Worm (Caenorhabditis elegans): ENCODE data around the gene hxk-3.

hxk-3 gene

ce11 chrIV:1550131-1550530 is 52.7 kb downstream of the hxk-3 start, which contains the start of gene C34H4.5:
TSS of gene C34H4.5 (minus strand) at chrIV:1550231.
- TF ChIP-seq ama-1 (optimal IDR thresholded peaks at IDR 0.05): no peak

- TF ChIP-seq unc-42 (tag; optimal IDR thresholded peaks at IDR 0.05): no peak
- no peak for TF ChIP-seq dmd-4 (tag; optimal IDR thresholded peaks at IDR 0.05; ENCODE audit: borderline replicate concordance)
- TF ChIP-seq mec-3 (tag; optimal IDR thresholded peaks at IDR 0.05; ENCODE audit: borderline replicate concordance): no peak
- no peak for TF ChIP-seq ets-4 (tag; optimal IDR thresholded peaks at IDR 0.05)
- TF ChIP-seq unc-3 (GFP tag; conservative IDR thresholded peaks at IDR 0.05): no peak
- TF ChIP-seq unc-3 (tag; optimal IDR thresholded peaks at IDR 0.05): no peak
Measured at ce11 chrIV:1550578-1550977, 53.2 kb downstream of the hxk-3 start, which contains the start of gene tag-244. TSS of gene tag-244 (plus strand) at chrIV:1550878.

- TF ChIP-seq K02D7.2 (tag; optimal IDR thresholded peaks at IDR 0.05) (no peak), ceh-19 (GFP tag; optimal IDR thresholded peaks at IDR 0.05) (no peak), zip-5 (tag; optimal IDR thresholded peaks at IDR 0.05) (no peak), ceh-6 (GFP tag; optimal IDR thresholded peaks at IDR 0.05) (no peak), eyg-1 (tag; optimal IDR thresholded peaks at IDR 0.05) (no peak), hlh-15 (tag; optimal IDR thresholded peaks at IDR 0.05) (no peak), ceh-45 (GFP tag; IDR thresholded peaks at IDR 0.05) (no peak), nfya-1 (tag; optimal IDR thresholded peaks at IDR 0.05) (no peak), pag-3 (tag; optimal IDR thresholded peaks at IDR 0.05; ENCODE audit: borderline replicate concordance) (no peak), ttx-3 (tag; optimal IDR thresholded peaks at IDR 0.05) (no peak), madf-2 (tag; optimal IDR thresholded peaks at IDR 0.05) (no peak), ama-1 (optimal IDR thresholded peaks at IDR 0.05) (no peak), syd-9 (tag; optimal IDR thresholded peaks at IDR 0.05) (no peak), F13H6.1 (tag; optimal IDR thresholded peaks at IDR 0.05) (no peak), pqm-1 (tag; optimal IDR thresholded peaks at IDR 0.05) (no peak)
Measured at ce11 chrIV:1553195-1553918, 55.9 kb downstream of the hxk-3 start, which contains the start of gene C34H4.2. TSS of gene C34H4.2 (plus strand) at chrIV:1553752.

- TF ChIP-seq pag-3 (tag; optimal IDR thresholded peaks at IDR 0.05; ENCODE audit: borderline replicate concordance) (no peak), unc-42 (tag; optimal IDR thresholded peaks at IDR 0.05) (no peak), gmeb-2 (tag; optimal IDR thresholded peaks at IDR 0.05) (no peak), madf-2 (tag; optimal IDR thresholded peaks at IDR 0.05) (no peak), ceh-14 (tag; optimal IDR thresholded peaks at IDR 0.05) (no peak), ceh-22 (tag; optimal IDR thresholded peaks at IDR 0.05) (no peak), ceh-18 (tag; optimal IDR thresholded peaks at IDR 0.05) (no peak), elt-2 (tag; optimal IDR thresholded peaks at IDR 0.05) (no peak), ceh-6 (GFP tag; optimal IDR thresholded peaks at IDR 0.05) (no peak), unc-55 (GFP tag; optimal IDR thresholded peaks at IDR 0.05) (no peak), ceh-34 (tag; optimal IDR thresholded peaks at IDR 0.05) (no peak)
Measured at ce11 chrIV:1555021-1555720, 57.7 kb downstream of the hxk-3 start, which contains the start of gene C34H4.1. TSS of gene C34H4.1 (plus strand) at chrIV:1555579.

Measured in whole organism, late embryonic.